Worm (Caenorhabditis elegans) whole organism, L4/young adult: Measurements from ENCODE around the gene Y67D8B.5.
"Not testable (repeated sequence)": the region's sequence is repeated elsewhere in the genome, so short reads cannot be mapped to it uniquely, and the experiment has no call there.

Source experiments
- W03F9.2 ChIP-seq: fragments of 150-350 bp; optimal IDR thresholded peaks from 2 replicates; lab custom pipeline; 2014; ENCODE audit warnings: missing biosample characterization, missing genetic modification characterization
- dao-5 ChIP-seq: sonication (generic microtip); optimal IDR thresholded peaks from 2 replicates; lab custom pipeline; 2016; ENCODE audit warnings: missing genotype, missing genetic modification characterization, moderate library complexity, missing compliant biosample characterization
- him-1 ChIP-seq: sonication (generic microtip); optimal IDR thresholded peaks from 2 replicates; lab custom pipeline; 2016; ENCODE audit warnings: missing genotype, missing genetic modification reagents, missing genetic modification characterization, missing compliant biosample characterization

DNA sequence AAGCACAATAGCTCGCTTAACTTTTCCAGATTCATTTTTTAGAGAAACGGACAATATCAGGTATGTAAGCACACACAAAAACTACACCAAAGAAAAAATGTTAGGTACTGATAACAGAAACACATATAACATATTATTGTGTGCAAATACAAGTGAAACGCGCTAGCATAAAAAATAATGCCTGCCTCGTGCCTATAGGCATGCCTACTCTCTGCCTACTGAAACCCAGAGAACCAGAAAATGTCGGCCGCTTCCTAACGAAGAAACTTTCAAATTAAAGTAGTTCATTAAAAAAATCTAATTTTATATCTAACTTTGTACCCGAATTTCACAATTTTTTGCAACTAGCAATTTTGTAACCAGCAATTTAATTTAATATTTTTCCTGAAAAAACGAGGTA, 29.6 kb upstream of the Y67D8B.5 start, which contains the start of gene Y67D8B.1:
- not testable (repeated sequence) for TF ChIP-seq him-1, dao-5, W03F9.2 (tag; lab: Kevin White, UChicago)
